Fruit fly (Drosophila melanogaster) S2 (cell line): ENCODE results near the gene Polr2M.
A peak's percentile ranks its signal among the peaks of the same experiment; 100 is the strongest.

Source experiments
- CG8478 ChIP-seq: fragments of >200 bp; optimal IDR thresholded peaks from 2 replicates; lab custom pipeline; 2018
- CTCF ChIP-seq, 2 experiments: fragments of >200 bp; optimal IDR thresholded peaks; 2 replicates each; lab custom pipeline; 2018

dm6 chr3R:19271125-19271524 is 41.9 kb downstream of the Polr2M start:
- TF ChIP-seq CG8478 (lab: Kevin White, UChicago) (no peak), CTCF (optimal IDR thresholded peaks at IDR 0.05; lab: Kevin White, UChicago) (peak; percentile 59 to 67)
